Fruit fly (Drosophila melanogaster): ENCODE results near the gene CG14645.

CG14645 gene

DNA sequence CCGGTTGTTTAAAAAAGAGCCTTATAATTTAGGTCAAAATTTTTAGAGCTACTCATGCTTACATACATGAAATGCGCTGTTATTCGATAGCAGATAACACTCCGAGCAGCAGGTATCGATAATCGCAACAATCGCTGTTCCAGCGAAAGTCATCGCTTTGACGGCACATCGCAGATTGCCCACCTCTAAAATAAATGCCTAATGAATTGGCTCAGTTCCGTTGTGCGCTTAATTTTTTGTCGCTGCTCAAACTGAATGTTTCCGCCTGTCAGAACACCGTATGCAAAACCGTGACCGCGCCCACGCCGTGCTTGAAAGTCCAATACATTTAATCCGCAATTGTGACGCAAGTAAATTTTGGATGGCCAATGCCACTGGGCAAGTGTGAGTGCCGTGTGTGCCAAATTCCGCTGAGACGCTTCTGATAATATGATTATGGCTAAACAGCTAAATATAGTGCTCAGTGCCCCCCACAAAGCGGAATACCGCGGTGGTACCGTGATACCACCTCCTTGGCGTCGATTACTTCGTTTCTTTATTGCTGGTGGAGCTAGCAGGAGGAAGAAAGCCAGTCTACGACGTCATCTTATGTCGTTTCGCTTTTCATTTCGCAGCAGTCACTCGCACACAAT, 15.3 kb upstream of the CG14645 start, which contains the start of gene CG9795 (continued):
- TF ChIP-seq MTF-1 (GFP tag; optimal IDR thresholded peaks at IDR 0.05; ENCODE audit: borderline replicate concordance): no peak
- no peak for TF ChIP-seq peb (GFP tag; IDR thresholded peaks at IDR 0.05)
- TF ChIP-seq Doc3 (GFP tag; IDR thresholded peaks at IDR 0.05; ENCODE audit: partially characterized antibody): peak; percentile 75
- no peak for TF ChIP-seq gcm2 (GFP tag; optimal IDR thresholded peaks at IDR 0.05)
- TF ChIP-seq CG12942 (GFP tag; optimal IDR thresholded peaks at IDR 0.05): no peak
- TF ChIP-seq chif (GFP tag; optimal IDR thresholded peaks at IDR 0.05): no peak
- peak; percentile 7 for TF ChIP-seq Fer3 (tag; optimal IDR thresholded peaks at IDR 0.05)
- TF ChIP-seq zen2 (GFP tag; IDR thresholded peaks at IDR 0.05; ENCODE audit: partially characterized antibody): peak; percentile 86
- no peak for TF ChIP-seq gsb-n (tag; optimal IDR thresholded peaks at IDR 0.05)
- TF ChIP-seq nerfin-2 (GFP tag; IDR thresholded peaks at IDR 0.05; ENCODE audit: partially characterized antibody): peak; percentile 95
- TF ChIP-seq Chrac-16 (GFP tag; optimal IDR thresholded peaks at IDR 0.05): no peak
- no peak for TF ChIP-seq CG1792 (GFP tag; optimal IDR thresholded peaks at IDR 0.05)
- TF ChIP-seq CG12155 (GFP tag; optimal IDR thresholded peaks at IDR 0.05): peak; percentile 7
- TF ChIP-seq CG18599 (GFP tag; optimal IDR thresholded peaks at IDR 0.05): peak; percentile 49
- TF ChIP-seq tll (GFP tag; optimal IDR thresholded peaks at IDR 0.05): no peak
- TF ChIP-seq CG11560 (tag; IDR thresholded peaks at IDR 0.05): peak; percentile 97
- no peak for TF ChIP-seq z (GFP tag; IDR thresholded peaks at IDR 0.05)
- TF ChIP-seq CG8290 (GFP tag; optimal IDR thresholded peaks at IDR 0.05): peak; percentile 40
- TF ChIP-seq CG8290 (tag; optimal IDR thresholded peaks at IDR 0.05): peak; percentile 3 to 80
- TF ChIP-seq crol (GFP tag; IDR thresholded peaks at IDR 0.05): no peak
- no peak for TF ChIP-seq NK7.1 (GFP tag; optimal IDR thresholded peaks at IDR 0.05)
- TF ChIP-seq en (GFP tag; optimal IDR thresholded peaks at IDR 0.05): peak; percentile 17
- no peak for TF ChIP-seq grn (GFP tag; optimal IDR thresholded peaks at IDR 0.05)
- no peak for TF ChIP-seq CG12236 (GFP tag; optimal IDR thresholded peaks at IDR 0.05)
- no peak for TF ChIP-seq CG4854 (GFP tag; optimal IDR thresholded peaks at IDR 0.05)
- peak; percentile 96 for TF ChIP-seq bbx (GFP tag; IDR thresholded peaks at IDR 0.05; ENCODE audit: partially characterized antibody)
- TF ChIP-seq abd-A (tag; optimal IDR thresholded peaks at IDR 0.05): no peak
- TF ChIP-seq nom (GFP tag; optimal IDR thresholded peaks at IDR 0.05): peak; percentile 56
- TF ChIP-seq CG7556 (GFP tag; optimal IDR thresholded peaks at IDR 0.05): no peak
- TF ChIP-seq Blimp-1 (GFP tag; optimal IDR thresholded peaks at IDR 0.05): no peak
- peak; percentile 93 for TF ChIP-seq stwl (tag; optimal IDR thresholded peaks at IDR 0.05)
- TF ChIP-seq CG12219 (GFP tag; optimal IDR thresholded peaks at IDR 0.05): no peak
- no peak for TF ChIP-seq Tbp (GFP tag; optimal IDR thresholded peaks at IDR 0.05)
- peak; percentile 84 for TF ChIP-seq CG15514 (GFP tag; optimal IDR thresholded peaks at IDR 0.05)
- no peak for TF ChIP-seq Gsc (GFP tag; IDR thresholded peaks at IDR 0.05)
- TF ChIP-seq CG12769 (tag; optimal IDR thresholded peaks at IDR 0.05): no peak
- no peak for TF ChIP-seq dmrt99B (tag; optimal IDR thresholded peaks at IDR 0.05)
- TF ChIP-seq NfI (GFP tag; optimal IDR thresholded peaks at IDR 0.05): no peak
- TF ChIP-seq dan (GFP tag; IDR thresholded peaks at IDR 0.05): no peak
- peak in 1 of 2 experiments; percentile 41 for TF ChIP-seq Hr51 (GFP tag; optimal IDR thresholded peaks at IDR 0.05)
- TF ChIP-seq wdn (GFP tag; IDR thresholded peaks at IDR 0.05): no peak
- TF ChIP-seq Oaz (GFP tag; IDR thresholded peaks at IDR 0.05): no peak
- TF ChIP-seq vvl (GFP tag; IDR thresholded peaks at IDR 0.05): peak; percentile 45; the same call in 1 of the 2 replicates
- TF ChIP-seq CG5180 (GFP tag; optimal IDR thresholded peaks at IDR 0.05): no peak
- TF ChIP-seq mirr (GFP tag; optimal IDR thresholded peaks at IDR 0.05): no peak
- peak; percentile 91 for TF ChIP-seq Med (GFP tag)
- peak; percentile 46; the same call in 1 of the 2 replicates for TF ChIP-seq Atf6 (GFP tag; IDR thresholded peaks at IDR 0.05)
- TF ChIP-seq D19B (GFP tag; optimal IDR thresholded peaks at IDR 0.05): no peak
- TF ChIP-seq trem (tag; optimal IDR thresholded peaks at IDR 0.05): peak; percentile 56

All from whole organism, embryonic.